Worm (Caenorhabditis elegans) whole organism, midembryonic: Measurements from ENCODE around the gene nucl-1.

ENCODE experiments used
- T22C8.4 ChIP-seq: fragments of 200-800 bp; sonication (Bioruptor generic); IDR thresholded peaks from 2 replicates; pipeline ENCODE4 v1.3.6; 2022; ENCODE audit warnings: missing genetic modification characterization, missing compliant biosample characterization
- cog-1 ChIP-seq: sonication (generic microtip); optimal IDR thresholded peaks from 2 replicates; lab custom pipeline; 2016; ENCODE audit warnings: missing genetic modification characterization, missing compliant biosample characterization
- flt-1 ChIP-seq: fragments of 200-800 bp; sonication (Bioruptor generic); IDR thresholded peaks from 2 replicates; pipeline ENCODE4 v1.3.6; 2022; ENCODE audit warnings: missing genetic modification characterization, missing compliant biosample characterization
- med-1 ChIP-seq: sonication (generic microtip); optimal IDR thresholded peaks from 2 replicates; lab custom pipeline; 2017; ENCODE audit warnings: missing genetic modification characterization, mild to moderate bottlenecking, missing compliant biosample characterization, antibody characterized with exemption, missing genetic modification reagents; ENCODE audit not compliant: insufficient read depth
- ref-1 ChIP-seq: fragments of 200-800 bp; sonication (Bioruptor generic); conservative IDR thresholded peaks from 2 replicates; pipeline ENCODE4 v1.3.6; 2022; ENCODE audit warnings: missing genetic modification reagents, missing genetic modification characterization, missing compliant biosample characterization
- ztf-23 ChIP-seq: fragments of 200-800 bp; sonication (Bioruptor generic); IDR thresholded peaks from 2 replicates; pipeline ENCODE4 v1.3.6; 2022; ENCODE audit warnings: missing genetic modification reagents, missing genetic modification characterization, missing compliant biosample characterization
- ztf-29 ChIP-seq: fragments of 200-800 bp; sonication (Bioruptor generic); IDR thresholded peaks from 2 replicates; pipeline ENCODE4 v1.3.6; 2022; ENCODE audit warnings: missing genetic modification reagents, missing genetic modification characterization, missing compliant biosample characterization

ce11 chrIV:8260848-8261638 lies 28.3 kb downstream of the nucl-1 start, which contains the start of gene vit-6:
- TF ChIP-seq ztf-23 (GFP tag; lab: Robert Waterston, UW) (no peak), T22C8.4 (GFP tag; lab: Robert Waterston, UW) (no peak), cog-1 (tag; lab: Kevin White, UChicago) (no peak), ref-1 (no peak), ztf-29 (GFP tag; lab: Robert Waterston, UW) (no peak), flt-1 (GFP tag; lab: Robert Waterston, UW) (no peak), med-1 (GFP tag; lab: Kevin White, UChicago) (no peak)
